Fruit fly (Drosophila melanogaster) whole organism, embryonic: ENCODE data around the gene Pi4KIIalpha.

Experiments used
- Antp ChIP-seq: fragments of 200-800 bp; sonication (Bioruptor generic); optimal IDR thresholded peaks from 3 replicates; lab custom pipeline; 2016; ENCODE audit warnings: missing biosample characterization, missing genetic modification characterization
- Atf-2 ChIP-seq: fragments of 200-800 bp; sonication (Bioruptor generic); optimal IDR thresholded peaks from 2 replicates; lab custom pipeline; 2016; ENCODE audit warnings: missing biosample characterization, missing genetic modification characterization
- Bgb ChIP-seq: fragments of 200-800 bp; sonication (Bioruptor generic); IDR thresholded peaks from 2 replicates; pipeline ENCODE4 v1.3.6; 2022; ENCODE audit warnings: missing biosample characterization, missing genetic modification characterization; ENCODE audit not compliant: partially characterized antibody
- CG11093 ChIP-seq: fragments of 200-800 bp; sonication (Bioruptor generic); IDR thresholded peaks from 3 replicates; pipeline ENCODE4 v1.3.6; 2022; ENCODE audit warnings: missing biosample characterization, missing genetic modification characterization
- CG11723 ChIP-seq: fragments of 200-800 bp; sonication (Bioruptor generic); optimal IDR thresholded peaks from 2 replicates; lab custom pipeline; 2017; ENCODE audit warnings: missing biosample characterization, mild to moderate bottlenecking, missing genetic modification characterization
- CG12391 ChIP-seq: fragments of 200-800 bp; sonication (Bioruptor generic); optimal IDR thresholded peaks from 3 replicates; lab custom pipeline; 2018; ENCODE audit warnings: missing biosample characterization, mild to moderate bottlenecking, missing genetic modification characterization, moderate library complexity
- CG1529 ChIP-seq: fragments of 200-800 bp; sonication (Bioruptor generic); optimal IDR thresholded peaks from 3 replicates; lab custom pipeline; 2018; ENCODE audit warnings: missing biosample characterization, missing genetic modification characterization
- CG1602 ChIP-seq: fragments of 200-800 bp; sonication (Bioruptor generic); optimal IDR thresholded peaks from 3 replicates; lab custom pipeline; 2016; ENCODE audit warnings: missing biosample characterization, missing genetic modification characterization
- CG2712 ChIP-seq: fragments of 200-800 bp; optimal IDR thresholded peaks from 3 replicates; lab custom pipeline; 2019; ENCODE audit warnings: missing biosample characterization, mild to moderate bottlenecking, missing genetic modification characterization, moderate library complexity
- CG34224 ChIP-seq: fragments of 200-800 bp; sonication (Bioruptor generic); IDR thresholded peaks from 3 replicates; pipeline ENCODE4 v1.3.6; 2022; ENCODE audit warnings: missing biosample characterization, missing genetic modification characterization; ENCODE audit not compliant: partially characterized antibody
- CG3995 ChIP-seq: fragments of 200-800 bp; sonication (Bioruptor generic); optimal IDR thresholded peaks from 3 replicates; lab custom pipeline; 2016; ENCODE audit warnings: missing biosample characterization, missing genetic modification characterization
- CG4424 ChIP-seq: fragments of 200-800 bp; sonication (Bioruptor generic); optimal IDR thresholded peaks from 3 replicates; lab custom pipeline; 2016; ENCODE audit warnings: missing biosample characterization, missing genetic modification characterization
- CG4820 ChIP-seq: fragments of 200-800 bp; sonication (Bioruptor generic); optimal IDR thresholded peaks from 3 replicates; lab custom pipeline; 2016; ENCODE audit warnings: missing biosample characterization, missing genetic modification characterization
- CG4854 ChIP-seq: fragments of 200-800 bp; sonication (Bioruptor generic); optimal IDR thresholded peaks from 2 replicates; lab custom pipeline; 2016; ENCODE audit warnings: missing biosample characterization, missing genetic modification characterization, inconsistent platforms
- CG5180 ChIP-seq: fragments of 200-800 bp; sonication (Bioruptor generic); optimal IDR thresholded peaks from 3 replicates; lab custom pipeline; 2017; ENCODE audit warnings: missing biosample characterization, missing genetic modification characterization, mild to moderate bottlenecking, moderate library complexity, missing genetic modification reagents
- CG6254 ChIP-seq: fragments of 200-800 bp; sonication (Bioruptor generic); optimal IDR thresholded peaks from 3 replicates; lab custom pipeline; 2017; ENCODE audit warnings: mild to moderate bottlenecking, missing biosample characterization, missing genetic modification reagents, missing genetic modification characterization
- CG6791 ChIP-seq: fragments of 200-800 bp; sonication (Bioruptor generic); IDR thresholded peaks from 3 replicates; pipeline ENCODE4 v1.3.6; 2022; ENCODE audit warnings: missing biosample characterization, missing genetic modification characterization; ENCODE audit not compliant: partially characterized antibody
- CG7357 ChIP-seq: fragments of 200-800 bp; sonication (Bioruptor generic); IDR thresholded peaks from 3 replicates; pipeline ENCODE4 v1.3.6; 2022; ENCODE audit warnings: missing biosample characterization, missing genetic modification characterization
- CG7928 ChIP-seq: fragments of 200-800 bp; sonication (Bioruptor generic); optimal IDR thresholded peaks from 2 replicates; lab custom pipeline; 2017; ENCODE audit warnings: missing biosample characterization, mild to moderate bottlenecking, missing genetic modification characterization
- CG9727 ChIP-seq: fragments of 200-800 bp; sonication (Bioruptor generic); optimal IDR thresholded peaks from 3 replicates; lab custom pipeline; 2017; ENCODE audit warnings: missing biosample characterization, mild to moderate bottlenecking, missing genetic modification characterization
- CrebB ChIP-seq: fragments of 200-800 bp; sonication (Bioruptor generic); optimal IDR thresholded peaks from 3 replicates; lab custom pipeline; 2018; ENCODE audit warnings: missing biosample characterization, mild to moderate bottlenecking, missing genetic modification characterization
- Dref ChIP-seq: fragments of 200-800 bp; sonication (Bioruptor generic); IDR thresholded peaks from 2 replicates; pipeline ENCODE4 v1.3.6; 2022; ENCODE audit warnings: missing biosample characterization, missing genetic modification characterization
- ERR ChIP-seq: fragments of 200-800 bp; sonication (Bioruptor generic); optimal IDR thresholded peaks from 2 replicates; lab custom pipeline; 2016; ENCODE audit warnings: missing biosample characterization, missing genetic modification characterization
- Hmx ChIP-seq: fragments of 200-800 bp; sonication (Bioruptor generic); optimal IDR thresholded peaks from 2 replicates; lab custom pipeline; 2016; ENCODE audit warnings: missing biosample characterization, missing genetic modification characterization
- Jarid2 ChIP-seq: fragments of 200-800 bp; sonication (Bioruptor generic); optimal IDR thresholded peaks from 3 replicates; lab custom pipeline; 2017; ENCODE audit warnings: mild to moderate bottlenecking, missing biosample characterization, missing genetic modification reagents, missing genetic modification characterization
- Kr ChIP-seq: fragments of 200-800 bp; sonication (Bioruptor generic); optimal IDR thresholded peaks from 2 replicates; lab custom pipeline; 2017; ENCODE audit warnings: missing biosample characterization, mild to moderate bottlenecking, missing genetic modification characterization
- MESR4 ChIP-seq: fragments of 200-800 bp; sonication (Bioruptor generic); optimal IDR thresholded peaks from 2 replicates; lab custom pipeline; 2018; ENCODE audit warnings: missing biosample characterization, mild to moderate bottlenecking, missing genetic modification characterization, moderate library complexity
- MTF-1 ChIP-seq: fragments of 200-800 bp; sonication (Bioruptor generic); optimal IDR thresholded peaks from 2 replicates; lab custom pipeline; 2018; ENCODE audit warnings: missing biosample characterization, mild to moderate bottlenecking, missing genetic modification characterization, borderline replicate concordance
- Nf-YA ChIP-seq: fragments of 200-800 bp; sonication (Bioruptor generic); IDR thresholded peaks from 2 replicates; pipeline ENCODE4 v1.3.6; 2022; ENCODE audit warnings: missing biosample characterization, missing genetic modification characterization
- Oaz ChIP-seq: fragments of 200-800 bp; sonication (Bioruptor generic); IDR thresholded peaks from 2 replicates; pipeline ENCODE4 v1.3.6; 2022; ENCODE audit warnings: missing biosample characterization, missing genetic modification characterization
- PHDP ChIP-seq: fragments of 200-800 bp; sonication (Bioruptor generic); optimal IDR thresholded peaks from 3 replicates; lab custom pipeline; 2018; ENCODE audit warnings: missing biosample characterization, mild to moderate bottlenecking, missing genetic modification characterization, moderate library complexity
- Sox102F ChIP-seq: fragments of 200-800 bp; sonication (Bioruptor generic); optimal IDR thresholded peaks from 2 replicates; lab custom pipeline; 2018; ENCODE audit warnings: missing biosample characterization, mild to moderate bottlenecking, missing genetic modification characterization, moderate library complexity
- ac ChIP-seq: fragments of 200-800 bp; sonication (Bioruptor generic); optimal IDR thresholded peaks from 3 replicates; lab custom pipeline; 2017; ENCODE audit warnings: missing biosample characterization, mild to moderate bottlenecking, missing genetic modification characterization
- ara ChIP-seq: fragments of 200-800 bp; sonication (Bioruptor generic); IDR thresholded peaks from 2 replicates; pipeline ENCODE4 v1.3.6; 2022; ENCODE audit warnings: missing biosample characterization, missing genetic modification characterization
- dan ChIP-seq: fragments of 200-800 bp; sonication (Bioruptor generic); IDR thresholded peaks from 2 replicates; pipeline ENCODE4 v1.3.6; 2022; ENCODE audit warnings: missing biosample characterization, missing genetic modification characterization
- eyg ChIP-seq: fragments of 200-800 bp; sonication (Bioruptor generic); optimal IDR thresholded peaks from 3 replicates; lab custom pipeline; 2016; ENCODE audit warnings: missing biosample characterization, missing genetic modification characterization
- fd64A ChIP-seq: fragments of 200-800 bp; sonication (Bioruptor generic); optimal IDR thresholded peaks from 3 replicates; lab custom pipeline; 2018; ENCODE audit warnings: missing biosample characterization, mild to moderate bottlenecking, missing genetic modification characterization
- ftz-f1 ChIP-seq: fragments of 200-800 bp; sonication (Bioruptor generic); optimal IDR thresholded peaks from 2 replicates; lab custom pipeline; 2016; ENCODE audit warnings: missing biosample characterization, missing genetic modification characterization
- gcm ChIP-seq: fragments of 200-800 bp; sonication (Bioruptor generic); optimal IDR thresholded peaks from 2 replicates; lab custom pipeline; 2019; ENCODE audit warnings: missing biosample characterization, mild to moderate bottlenecking, missing genetic modification characterization, moderate library complexity
- gro ChIP-seq: fragments of 200-800 bp; sonication (Bioruptor generic); optimal IDR thresholded peaks from 2 replicates; lab custom pipeline; 2016; ENCODE audit warnings: missing biosample characterization, missing genetic modification characterization
- h ChIP-seq: fragments of >200 bp; optimal IDR thresholded peaks from 2 replicates; lab custom pipeline; 2017
- jigr1 ChIP-seq: fragments of 200-800 bp; sonication (Bioruptor generic); IDR thresholded peaks from 3 replicates; pipeline ENCODE4 v1.3.6; 2022; ENCODE audit warnings: missing biosample characterization, missing genetic modification characterization
- klu ChIP-seq: fragments of 200-800 bp; sonication (Bioruptor generic); IDR thresholded peaks from 2 replicates; pipeline ENCODE4 v1.3.6; 2022; ENCODE audit warnings: missing biosample characterization, missing genetic modification characterization
- nom ChIP-seq: fragments of 200-800 bp; sonication (Bioruptor generic); optimal IDR thresholded peaks from 2 replicates; lab custom pipeline; 2017; ENCODE audit warnings: missing biosample characterization, missing genetic modification characterization, mild to moderate bottlenecking, moderate library complexity, missing genetic modification reagents
- onecut ChIP-seq: fragments of 200-800 bp; sonication (Bioruptor generic); IDR thresholded peaks from 2 replicates; pipeline ENCODE4 v1.3.6; 2022; ENCODE audit warnings: missing biosample characterization, missing genetic modification characterization
- otp ChIP-seq: fragments of 200-800 bp; sonication (Bioruptor generic); IDR thresholded peaks from 3 replicates; pipeline ENCODE4, ENCODE4 v1.3.6; 2022; ENCODE audit warnings: missing biosample characterization, missing genetic modification characterization
- phol ChIP-seq: fragments of 200-800 bp; sonication (Bioruptor generic); optimal IDR thresholded peaks from 3 replicates; lab custom pipeline; 2018; ENCODE audit warnings: missing biosample characterization, mild to moderate bottlenecking, missing genetic modification characterization, moderate library complexity
- sens ChIP-seq: fragments of 200-800 bp; sonication (Bioruptor generic); peaks from one replicate; lab custom pipeline; 2016; ENCODE audit warnings: missing biosample characterization, missing genetic modification characterization
- shn ChIP-seq: fragments of 200-800 bp; sonication (Bioruptor generic); optimal IDR thresholded peaks from 3 replicates; lab custom pipeline; 2016; ENCODE audit warnings: missing biosample characterization, missing genetic modification characterization
- sima ChIP-seq: fragments of 200-800 bp; sonication (Bioruptor generic); optimal IDR thresholded peaks from 2 replicates; lab custom pipeline; 2016; ENCODE audit warnings: missing biosample characterization, missing genetic modification characterization
- zfh2 ChIP-seq: fragments of 200-800 bp; sonication (Bioruptor generic); optimal IDR thresholded peaks from 2 replicates; lab custom pipeline; 2016; ENCODE audit warnings: missing biosample characterization, missing genetic modification characterization

Pi4KIIalpha gene

dm6 chr3R:5600361-5601043, 37.0 kb upstream of the Pi4KIIalpha start (continued):
- no peak for TF ChIP-seq Bgb (GFP tag; lab: Robert Waterston, UW)
- no peak for TF ChIP-seq CG2712 (tag; lab: Kevin White, UChicago)
- peak; percentile 21 for TF ChIP-seq MTF-1
- no peak for TF ChIP-seq CG5180 (GFP tag; lab: Kevin White, UChicago)
- no peak for TF ChIP-seq ERR (GFP tag; lab: Kevin White, UChicago)
- no peak for TF ChIP-seq Jarid2 (GFP tag; lab: Kevin White, UChicago)
- TF ChIP-seq CG1529 (GFP tag; lab: Kevin White, UChicago): no peak
- TF ChIP-seq PHDP (tag; lab: Kevin White, UChicago): peak; percentile 13
- TF ChIP-seq CG4820 (GFP tag; lab: Kevin White, UChicago): no peak
- TF ChIP-seq CG1602 (GFP tag; lab: Kevin White, UChicago): no peak
- no peak for TF ChIP-seq CG6791 (GFP tag; lab: Robert Waterston, UW)
- TF ChIP-seq fd64A: no peak
- no peak for TF ChIP-seq CG4424 (GFP tag; lab: Kevin White, UChicago)
- no peak for TF ChIP-seq Dref (GFP tag; lab: Robert Waterston, UW)
- TF ChIP-seq nom (GFP tag; lab: Kevin White, UChicago): peak; percentile 75
- no peak for TF ChIP-seq Antp (GFP tag; lab: Kevin White, UChicago)
- peak; percentile 71 for TF ChIP-seq sens
- TF ChIP-seq CG4854 (GFP tag; lab: Kevin White, UChicago): no peak
- peak; percentile 78 for TF ChIP-seq ftz-f1 (GFP tag; lab: Kevin White, UChicago)
- no peak for TF ChIP-seq CG7357
- no peak for TF ChIP-seq CG34224 (GFP tag; lab: Robert Waterston, UW)
- TF ChIP-seq zfh2 (GFP tag; lab: Kevin White, UChicago): no peak
- TF ChIP-seq CG11093 (GFP tag; lab: Robert Waterston, UW): no peak
- TF ChIP-seq gro: peak; percentile 49
- no peak for TF ChIP-seq Kr (GFP tag; lab: Kevin White, UChicago)
- no peak for TF ChIP-seq Atf-2 (GFP tag; lab: Kevin White, UChicago)
- TF ChIP-seq dan: no peak
- no peak for TF ChIP-seq Oaz (GFP tag; lab: Robert Waterston, UW)
- no peak for TF ChIP-seq CG3995 (GFP tag; lab: Kevin White, UChicago)
- no peak for TF ChIP-seq ara (GFP tag; lab: Robert Waterston, UW)
- no peak for TF ChIP-seq Hmx (GFP tag; lab: Kevin White, UChicago)
- TF ChIP-seq CrebB (tag; lab: Kevin White, UChicago): no peak
- TF ChIP-seq klu (GFP tag; lab: Robert Waterston, UW): no peak
- TF ChIP-seq jigr1 (GFP tag; lab: Robert Waterston, UW): no peak
- TF ChIP-seq Nf-YA (GFP tag; lab: Robert Waterston, UW): no peak
- no peak for TF ChIP-seq CG11723 (GFP tag; lab: Kevin White, UChicago)
- TF ChIP-seq shn (GFP tag; lab: Kevin White, UChicago): no peak
- TF ChIP-seq Sox102F (GFP tag; lab: Kevin White, UChicago): no peak
- peak; percentile 95 for TF ChIP-seq MESR4
- TF ChIP-seq gcm (GFP tag; lab: Kevin White, UChicago): no peak
- no peak for TF ChIP-seq ac (GFP tag; lab: Kevin White, UChicago)
- TF ChIP-seq h (lab: Kevin White, UChicago): no peak
- TF ChIP-seq onecut: peak; percentile 16; the same call in 1 of the 2 replicates
- TF ChIP-seq CG9727 (GFP tag; lab: Kevin White, UChicago): no peak
- peak; percentile 22 for TF ChIP-seq CG12391
- no peak for TF ChIP-seq sima
- TF ChIP-seq eyg (GFP tag; lab: Kevin White, UChicago): peak; percentile 14
- peak; percentile 99 for TF ChIP-seq phol
- no peak for TF ChIP-seq CG7928 (GFP tag; lab: Kevin White, UChicago)
- TF ChIP-seq otp (GFP tag; lab: Robert Waterston, UW): no peak
- TF ChIP-seq CG6254 (GFP tag; lab: Kevin White, UChicago): peak; percentile 37
